Fruit fly (Drosophila melanogaster) whole organism, wandering third instar larva: ENCODE measurements around the gene P5CDh1.

Source experiments
- CG32264 ChIP-seq: fragments of 200-800 bp; sonication (Bioruptor generic); optimal IDR thresholded peaks from 2 replicates; lab custom pipeline; 2016; ENCODE audit warnings: missing biosample characterization, missing genetic modification characterization
- CrebA ChIP-seq: fragments of 200-800 bp; sonication (Bioruptor generic); optimal IDR thresholded peaks from 2 replicates; lab custom pipeline; 2016; ENCODE audit warnings: missing biosample characterization, mild to moderate bottlenecking, missing genetic modification characterization, borderline replicate concordance
- Dfd ChIP-seq: fragments of >200 bp; optimal IDR thresholded peaks from 2 replicates; lab custom pipeline; 2017; ENCODE audit warnings: missing biosample characterization, missing genetic modification characterization
- GATAd ChIP-seq: sonication (Bioruptor generic); optimal IDR thresholded peaks from 2 replicates; lab custom pipeline; 2016; ENCODE audit warnings: missing biosample characterization, missing genetic modification characterization
- Myc ChIP-seq: fragments of >200 bp; optimal IDR thresholded peaks from 2 replicates; lab custom pipeline; 2017
- dmrt93B ChIP-seq: fragments of 200-800 bp; sonication (Bioruptor generic); optimal IDR thresholded peaks from 2 replicates; lab custom pipeline; 2018; ENCODE audit warnings: missing biosample characterization, mild to moderate bottlenecking, missing genetic modification characterization
- h ChIP-seq: fragments of 200-800 bp; sonication (Bioruptor generic); optimal IDR thresholded peaks from 3 replicates; lab custom pipeline; 2016; ENCODE audit warnings: missing biosample characterization, mild to moderate bottlenecking, missing genetic modification characterization
- psq ChIP-seq: fragments of 200-800 bp; sonication (Bioruptor generic); optimal IDR thresholded peaks from 3 replicates; lab custom pipeline; 2017; ENCODE audit warnings: missing biosample characterization, mild to moderate bottlenecking, missing genetic modification characterization, moderate library complexity
- usp ChIP-seq: fragments of >200 bp; optimal IDR thresholded peaks from 2 replicates; lab custom pipeline; 2017; ENCODE audit warnings: missing biosample characterization, missing genetic modification characterization

- TF ChIP-seq CG32264 (GFP tag; lab: Kevin White, UChicago) (no peak), usp (GFP tag; lab: Kevin White, UChicago) (no peak), GATAd (GFP tag; lab: Kevin White, UChicago) (no peak), psq (GFP tag; lab: Kevin White, UChicago) (peak; percentile 53), Dfd (GFP tag; lab: Kevin White, UChicago) (no peak), Myc (lab: Kevin White, UChicago) (no peak), dmrt93B (GFP tag; lab: Kevin White, UChicago) (no peak), h (GFP tag; lab: Kevin White, UChicago) (peak; percentile 39), CrebA (no peak)
These were observed 33.1 kb downstream of the P5CDh1 start for dm6 chr3L:21808003-21808530.
